Fruit fly (Drosophila melanogaster): ENCODE results near the gene Arr2.

The Arr2 gene

dm6 chr3L:8689675-8690074 lies 40.9 kb upstream of the Arr2 start (continued):
- TF ChIP-seq CG1233 (GFP tag; optimal IDR thresholded peaks at IDR 0.05) (peak; percentile 65), CG3163 (GFP tag; optimal IDR thresholded peaks at IDR 0.05) (no peak), CG43689 (GFP tag; IDR thresholded peaks at IDR 0.05) (no peak), CG18619 (GFP tag; optimal IDR thresholded peaks at IDR 0.05) (no peak), Fer3 (tag; optimal IDR thresholded peaks at IDR 0.05) (peak; percentile 63), CG15073 (GFP tag; optimal IDR thresholded peaks at IDR 0.05) (no peak), CG11085 (GFP tag; IDR thresholded peaks at IDR 0.05) (no peak), amos (GFP tag; IDR thresholded peaks at IDR 0.05; ENCODE audit: partially characterized antibody) (no peak), CG10366 (GFP tag; IDR thresholded peaks at IDR 0.05) (no peak), CG32772 (GFP tag; IDR thresholded peaks at IDR 0.05) (no peak), CG8281 (tag; optimal IDR thresholded peaks at IDR 0.05) (no peak), CG18476 (GFP tag; optimal IDR thresholded peaks at IDR 0.05) (peak; percentile 4), CG11456 (GFP tag; IDR thresholded peaks at IDR 0.05) (peak; percentile 53; the same call in 1 of the 3 replicates), Eip74EF (GFP tag; optimal IDR thresholded peaks at IDR 0.05) (no peak), CG12391 (tag; optimal IDR thresholded peaks at IDR 0.05) (no peak), CG3847 (GFP tag; IDR thresholded peaks at IDR 0.05) (no peak), CG10462 (GFP tag; optimal IDR thresholded peaks at IDR 0.05) (no peak), Sry-δ (GFP tag; optimal IDR thresholded peaks at IDR 0.05) (no peak), nmo (GFP tag; optimal IDR thresholded peaks at IDR 0.05) (no peak), D19B (GFP tag; optimal IDR thresholded peaks at IDR 0.05) (no peak), phol (tag; optimal IDR thresholded peaks at IDR 0.05) (no peak), Dll (GFP tag; IDR thresholded peaks at IDR 0.05; ENCODE audit: partially characterized antibody) (no peak), bab2 (GFP tag; optimal IDR thresholded peaks at IDR 0.05) (peak; percentile 45), ase (GFP tag; IDR thresholded peaks at IDR 0.05) (no peak), zfh1 (GFP tag; IDR thresholded peaks at IDR 0.05) (peak; percentile 42; the same call in 1 of the 3 replicates), psq (GFP tag; optimal IDR thresholded peaks at IDR 0.05) (no peak), abd-A (tag; optimal IDR thresholded peaks at IDR 0.05) (no peak), Ravus (GFP tag; IDR thresholded peaks at IDR 0.05) (no peak), ara (GFP tag; IDR thresholded peaks at IDR 0.05) (0 out of 2 replicates have a peak, but pooled peaks have one; percentile 11), tin (GFP tag; optimal IDR thresholded peaks at IDR 0.05) (no peak), Hr51 (GFP tag; optimal IDR thresholded peaks at IDR 0.05) (peak in 1 of 2 experiments; percentile 1), CG10321 (GFP tag; IDR thresholded peaks at IDR 0.05) (no peak), hb (GFP tag; IDR thresholded peaks at IDR 0.05; ENCODE audit: partially characterized antibody) (no peak), sisA (GFP tag; IDR thresholded peaks at IDR 0.05) (no peak), dysf (GFP tag; IDR thresholded peaks at IDR 0.05) (peak; percentile 17; the same call in 1 of the 3 replicates), gcm (GFP tag; optimal IDR thresholded peaks at IDR 0.05) (no peak), CG14014 (GFP tag; IDR thresholded peaks at IDR 0.05) (peak; percentile 58; the same call in 1 of the 2 replicates), sens-2 (GFP tag; IDR thresholded peaks at IDR 0.05) (no peak), Atf-2 (GFP tag; optimal IDR thresholded peaks at IDR 0.05) (no peak), CG13287 (GFP tag; IDR thresholded peaks at IDR 0.05; ENCODE audit: partially characterized antibody) (no peak), tx (GFP tag; optimal IDR thresholded peaks at IDR 0.05) (no peak), grau (tag; optimal IDR thresholded peaks at IDR 0.05) (peak; percentile 73), slou (GFP tag; optimal IDR thresholded peaks at IDR 0.05) (peak; percentile 40), dan (GFP tag; IDR thresholded peaks at IDR 0.05) (no peak), chm (GFP tag; IDR thresholded peaks at IDR 0.05) (no peak), CHES-1-like (GFP tag; optimal IDR thresholded peaks at IDR 0.05) (peak; percentile 5), CG16815 (GFP tag; optimal IDR thresholded peaks at IDR 0.05) (no peak), Sry-β (GFP tag; optimal IDR thresholded peaks at IDR 0.05) (no peak), h (optimal IDR thresholded peaks at IDR 0.05) (no peak), CTCF (GFP tag; optimal IDR thresholded peaks at IDR 0.05) (peak; percentile 6), pum (GFP tag; optimal IDR thresholded peaks at IDR 0.05) (no peak), CG7745 (tag; optimal IDR thresholded peaks at IDR 0.05) (no peak)

Measured in whole organism, embryonic.